Fruit fly (Drosophila melanogaster): ENCODE measurements around the gene beag.

DNA sequence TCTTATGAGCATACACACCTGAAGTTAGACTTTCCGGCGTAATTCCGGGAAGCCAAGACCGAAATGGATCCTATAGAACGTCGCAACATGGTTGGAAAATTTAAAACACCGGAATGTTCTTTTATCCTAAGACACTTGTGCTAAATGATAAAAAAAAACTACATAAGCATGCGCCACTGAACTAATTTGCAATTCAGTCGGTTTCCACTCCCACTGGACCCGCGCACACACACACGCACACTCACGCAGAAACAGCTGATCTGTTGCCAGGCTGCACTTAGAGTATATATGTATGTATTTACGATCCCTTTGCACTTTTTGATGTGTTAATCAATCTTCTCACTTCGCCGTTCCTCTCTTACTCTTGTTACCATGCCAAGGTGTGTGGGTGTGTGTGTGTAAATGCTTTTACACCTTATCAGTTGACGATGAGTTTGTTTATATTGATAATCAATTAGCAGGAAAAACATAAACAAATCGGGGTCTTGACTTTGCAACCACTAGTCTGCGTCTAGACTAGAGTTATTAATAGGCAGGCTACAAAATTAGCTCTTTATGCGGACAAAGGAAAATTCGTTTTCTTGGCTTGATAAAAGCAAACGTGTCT lies 16.3 kb downstream of the beag start, which contains the start of gene Mst85C:
- TF ChIP-seq kay (GFP tag; ENCODE audit: borderline replicate concordance) (peak; percentile 79), bab1 (GFP tag; optimal IDR thresholded peaks at IDR 0.05) (no peak), CG7101 (tag; optimal IDR thresholded peaks at IDR 0.05) (no peak), pad (GFP tag; optimal IDR thresholded peaks at IDR 0.05) (no peak), ovo (GFP tag; optimal IDR thresholded peaks at IDR 0.05) (no peak), Mnt (GFP tag; optimal IDR thresholded peaks at IDR 0.05) (no peak), CG5204 (GFP tag; optimal IDR thresholded peaks at IDR 0.05) (no peak), CG1620 (GFP tag; optimal IDR thresholded peaks at IDR 0.05) (no peak), Clk (GFP tag; optimal IDR thresholded peaks at IDR 0.05) (no peak), CG7045 (GFP tag; optimal IDR thresholded peaks at IDR 0.05) (no peak), cic (GFP tag; optimal IDR thresholded peaks at IDR 0.05) (peak; percentile 52), CG33017 (tag; optimal IDR thresholded peaks at IDR 0.05) (no peak)

Data from whole organism, adult.